Worm (Caenorhabditis elegans): ENCODE measurements around the gene acs-15.

Gene acs-15

ce11 chrII:888024-888423, 44.8 kb upstream of the acs-15 start, which contains the start of gene T07D3.4 (continued):
- TF ChIP-seq F10B5.3 (tag; optimal IDR thresholded peaks at IDR 0.05) = no peak

- peak; percentile 83 for TF ChIP-seq dmd-6 (GFP tag; IDR thresholded peaks at IDR 0.05)
- peak; percentile 37 for TF ChIP-seq hlh-11 (tag; optimal IDR thresholded peaks at IDR 0.05)
- peak; percentile 66 for TF ChIP-seq pqm-1 (tag; optimal IDR thresholded peaks at IDR 0.05)
- peak; percentile 30 for TF ChIP-seq nhr-10 (tag; optimal IDR thresholded peaks at IDR 0.05)
- TF ChIP-seq cey-2 (tag; optimal IDR thresholded peaks at IDR 0.05; ENCODE audit: borderline replicate concordance, insufficient read depth) = no peak
- peak; percentile 58 for TF ChIP-seq nhr-28 (tag; optimal IDR thresholded peaks at IDR 0.05)
- no peak for TF ChIP-seq pha-4 (GFP tag; IDR thresholded peaks at IDR 0.05)
- TF ChIP-seq pha-4 (tag; optimal IDR thresholded peaks at IDR 0.05) = no peak
- no peak for TF ChIP-seq ctbp-1 (GFP tag; IDR thresholded peaks at IDR 0.05)
Observed at ce11 chrII:900720-901332, 32.0 kb upstream of the acs-15 start, which contains the start of gene T07D3.9. T07D3.9 (minus strand) TSS chrII:900913.

ce11 chrII:901632-902031, 31.2 kb upstream of the acs-15 start, which contains the start of gene T07D3.2:
T07D3.2 (plus strand) TSS chrII:901932.
- TF ChIP-seq hlh-11 (tag; optimal IDR thresholded peaks at IDR 0.05) = no peak
- no peak for TF ChIP-seq F10B5.3 (tag; optimal IDR thresholded peaks at IDR 0.05)
- peak in 1 of 2 experiments; percentile 21 for TF ChIP-seq unc-62 (GFP tag; optimal IDR thresholded peaks at IDR 0.05 in 1 of 2)
- TF ChIP-seq unc-62 (tag; optimal IDR thresholded peaks at IDR 0.05) = no peak
- TF ChIP-seq tra-1 (GFP tag; IDR thresholded peaks at IDR 0.05) = no peak
- TF ChIP-seq daf-12 (tag; optimal IDR thresholded peaks at IDR 0.05) = no peak
- no peak for TF ChIP-seq madf-9 (GFP tag; conservative IDR thresholded peaks at IDR 0.05)
- no peak for TF ChIP-seq ztf-7 (tag; optimal IDR thresholded peaks at IDR 0.05)
- TF ChIP-seq pha-4 (GFP tag; IDR thresholded peaks at IDR 0.05) = no peak
- no peak for TF ChIP-seq pha-4 (tag; optimal IDR thresholded peaks at IDR 0.05)

ce11 chrII:905335-905734, 27.5 kb upstream of the acs-15 start:
- TF ChIP-seq set-16 (GFP tag; IDR thresholded peaks at IDR 0.05) (peak; percentile 46), F37D6.2 (tag; optimal IDR thresholded peaks at IDR 0.05) (no peak), snpc-4 (tag; optimal IDR thresholded peaks at IDR 0.05) (peak; percentile 25), nhr-25 (tag; optimal IDR thresholded peaks at IDR 0.05; ENCODE audit: borderline replicate concordance, insufficient read depth) (no peak)

- TF ChIP-seq ama-1 (optimal IDR thresholded peaks at IDR 0.05) (no peak), aly-2 (tag; optimal IDR thresholded peaks at IDR 0.05) (no peak), hmg-1.1 (GFP tag; IDR thresholded peaks at IDR 0.05) (no peak), ztf-7 (tag; optimal IDR thresholded peaks at IDR 0.05) (no peak), set-16 (GFP tag; IDR thresholded peaks at IDR 0.05) (no peak), F44E2.7 (GFP tag; IDR thresholded peaks at IDR 0.05) (no peak)
Observed at ce11 chrII:909554-909953, 23.3 kb upstream of the acs-15 start, which contains the start of the genes fbxc-24 and fbxc-27. fbxc-24 (minus strand) TSS chrII:909654. fbxc-27 (plus strand) TSS chrII:909769.

ce11 chrII:911680-912079, 21.1 kb upstream of the acs-15 start, which contains the start of gene fbxc-31:
fbxc-31 (plus strand) TSS chrII:911980.
- TF ChIP-seq nhr-111 (GFP tag; optimal IDR thresholded peaks at IDR 0.05) (no peak), nhr-28 (tag; optimal IDR thresholded peaks at IDR 0.05) (no peak), mxl-3 (GFP tag; optimal IDR thresholded peaks at IDR 0.05) (no peak), Y48G9A.11 (GFP tag; IDR thresholded peaks at IDR 0.05) (no peak), dpl-1 (GFP tag; optimal IDR thresholded peaks at IDR 0.05) (no peak), nhr-102 (tag; optimal IDR thresholded peaks at IDR 0.05) (no peak), unc-62 (GFP tag; optimal IDR thresholded peaks at IDR 0.05 in 1 of 2) (no peak), unc-62 (tag; optimal IDR thresholded peaks at IDR 0.05) (no peak), vab-7 (GFP tag; IDR thresholded peaks at IDR 0.05) (no peak), nhr-10 (tag; optimal IDR thresholded peaks at IDR 0.05) (no peak), Y105C5A.15 (GFP tag; IDR thresholded peaks at IDR 0.05) (no peak), madf-9 (GFP tag; conservative IDR thresholded peaks at IDR 0.05) (no peak), daf-8 (GFP tag; IDR thresholded peaks at IDR 0.05) (no peak)
